Fruit fly (Drosophila melanogaster) whole organism: ENCODE data around the gene CG5107.

ENCODE experiments used
- EcR ChIP-seq, 2 experiments: fragments of >200 bp; optimal IDR thresholded peaks; 2 replicates each; lab custom pipeline; 2017; ENCODE audit warnings: missing biosample characterization in 2 of 2, missing genetic modification characterization in 2 of 2, missing genetic modification reagents in 2 of 2
- psq ChIP-seq: fragments of >200 bp; optimal IDR thresholded peaks from 2 replicates; lab custom pipeline; 2017
- usp ChIP-seq: fragments of >200 bp; optimal IDR thresholded peaks from 2 replicates; lab custom pipeline; 2017; ENCODE audit warnings: missing biosample characterization, missing genetic modification characterization, mixed read lengths

- TF ChIP-seq EcR (GFP tag; optimal IDR thresholded peaks at IDR 0.05; lab: Kevin White, UChicago), result no peak
- TF ChIP-seq psq, result no peak
- TF ChIP-seq usp, result no peak
Measured at dm6 chr3R:25460650-25461049, 44.3 kb upstream of the CG5107 start.
